Fruit fly (Drosophila melanogaster): ENCODE measurements around the gene CG9782.

Gene CG9782

DNA sequence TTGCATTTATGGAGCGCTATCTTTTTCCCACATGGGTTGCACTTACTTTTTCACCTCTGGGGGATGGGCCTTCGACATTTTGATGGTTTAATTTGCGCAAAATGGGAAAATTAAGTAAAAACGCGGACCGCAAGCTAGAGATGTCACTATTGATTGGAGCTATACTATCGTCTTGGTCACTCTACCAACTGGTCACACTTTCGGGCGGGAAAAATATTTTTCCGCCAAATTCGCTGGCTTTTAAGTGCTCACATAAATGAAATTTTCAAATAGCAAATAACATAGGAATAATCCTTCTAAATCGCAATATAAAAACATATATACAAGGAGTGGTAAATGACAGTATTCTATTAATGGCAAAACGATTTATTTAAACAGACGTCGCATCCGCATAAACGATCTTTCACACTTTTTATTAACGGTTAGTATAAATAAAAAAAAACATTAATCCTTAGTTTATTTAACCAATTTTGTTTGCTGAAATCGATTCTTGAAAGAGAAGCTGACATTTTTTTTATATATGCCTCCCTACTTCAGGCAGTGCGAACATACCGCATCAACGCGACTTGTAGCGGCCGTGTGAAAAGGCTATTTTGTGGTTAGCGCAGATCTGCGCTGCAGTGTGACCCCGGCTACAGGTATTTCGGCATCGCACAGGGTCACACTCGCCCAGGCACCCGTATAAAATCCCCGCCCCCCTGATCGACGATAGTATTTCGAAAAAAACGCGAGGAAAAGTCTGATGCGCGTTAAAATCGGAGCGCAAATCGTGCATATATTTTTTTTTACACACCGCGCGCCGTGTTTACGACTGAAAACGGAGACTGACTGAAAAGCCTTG lies 19.1 kb upstream of the CG9782 start, which contains the start of the genes SNRPG and mthl1:
Gene SNRPG, minus strand, starts transcription at position 160 of the 841 bp plus-strand sequence.
Gene mthl1, plus strand, starts transcription at position 709 of the 841 bp plus-strand sequence.
- TF ChIP-seq GATAd (GFP tag; optimal IDR thresholded peaks at IDR 0.05) (no peak), Dfd (GFP tag; optimal IDR thresholded peaks at IDR 0.05) (no peak), tai (GFP tag; optimal IDR thresholded peaks at IDR 0.05) (peak; percentile 75), Abd-B (GFP tag; optimal IDR thresholded peaks at IDR 0.05) (no peak), Myc (optimal IDR thresholded peaks at IDR 0.05) (peak; percentile 33), dmrt93B (GFP tag; optimal IDR thresholded peaks at IDR 0.05) (peak; percentile 79), pan (optimal IDR thresholded peaks at IDR 0.05) (no peak), sage (GFP tag; optimal IDR thresholded peaks at IDR 0.05) (peak; percentile 34), psq (GFP tag; optimal IDR thresholded peaks at IDR 0.05) (peak; percentile 56), Mio (GFP tag; optimal IDR thresholded peaks at IDR 0.05) (no peak), OdsH (GFP tag; optimal IDR thresholded peaks at IDR 0.05) (no peak), CG32264 (GFP tag; optimal IDR thresholded peaks at IDR 0.05) (peak; percentile 10), Jra (GFP tag; optimal IDR thresholded peaks at IDR 0.05) (peak; percentile 14), lola (GFP tag; optimal IDR thresholded peaks at IDR 0.05) (peak; percentile 15), dsf (GFP tag; optimal IDR thresholded peaks at IDR 0.05; ENCODE audit: borderline replicate concordance) (peak; percentile 35), HLH106 (tag; optimal IDR thresholded peaks at IDR 0.05) (peak; percentile 75), woc (GFP tag; optimal IDR thresholded peaks at IDR 0.05) (peak; percentile 80), ey (GFP tag; optimal IDR thresholded peaks at IDR 0.05) (peak; percentile 62), N (GFP tag; optimal IDR thresholded peaks at IDR 0.05) (peak; percentile 93), Hnf4 (GFP tag; optimal IDR thresholded peaks at IDR 0.05) (peak; percentile 54), h (GFP tag; optimal IDR thresholded peaks at IDR 0.05) (peak; percentile 56), Hr78 (GFP tag; optimal IDR thresholded peaks at IDR 0.05) (peak; percentile 39), dl (GFP tag; optimal IDR thresholded peaks at IDR 0.05; ENCODE audit: insufficient read depth in 1 of 2, partially characterized antibody in 2 of 2) (no peak), fru (GFP tag; optimal IDR thresholded peaks at IDR 0.05) (peak; percentile 52), Dif (GFP tag; optimal IDR thresholded peaks at IDR 0.05; ENCODE audit: partially characterized antibody) (no peak), rgr (GFP tag; optimal IDR thresholded peaks at IDR 0.05) (peak; percentile 65), jim (GFP tag; optimal IDR thresholded peaks at IDR 0.05) (no peak), brk (GFP tag; optimal IDR thresholded peaks at IDR 0.05) (no peak), CrebA (GFP tag; optimal IDR thresholded peaks at IDR 0.05; ENCODE audit: borderline replicate concordance) (no peak), CG9705 (GFP tag; optimal IDR thresholded peaks at IDR 0.05) (peak; percentile 61), Vsx2 (GFP tag; optimal IDR thresholded peaks at IDR 0.05; ENCODE audit: partially characterized antibody) (no peak), sv (GFP tag; optimal IDR thresholded peaks at IDR 0.05) (peak; percentile 7), br (GFP tag; optimal IDR thresholded peaks at IDR 0.05) (peak; percentile 44), Sp1 (GFP tag; optimal IDR thresholded peaks at IDR 0.05) (peak; percentile 66), foxo (GFP tag; optimal IDR thresholded peaks at IDR 0.05) (peak in 1 of 2 experiments; percentile 78), Rel (GFP tag; optimal IDR thresholded peaks at IDR 0.05) (no peak), Rel (tag; optimal IDR thresholded peaks at IDR 0.05) (peak; percentile 73), Hr83 (GFP tag; optimal IDR thresholded peaks at IDR 0.05; ENCODE audit: poor library complexity, severe bottlenecking) (peak; percentile 40)

DNA sequence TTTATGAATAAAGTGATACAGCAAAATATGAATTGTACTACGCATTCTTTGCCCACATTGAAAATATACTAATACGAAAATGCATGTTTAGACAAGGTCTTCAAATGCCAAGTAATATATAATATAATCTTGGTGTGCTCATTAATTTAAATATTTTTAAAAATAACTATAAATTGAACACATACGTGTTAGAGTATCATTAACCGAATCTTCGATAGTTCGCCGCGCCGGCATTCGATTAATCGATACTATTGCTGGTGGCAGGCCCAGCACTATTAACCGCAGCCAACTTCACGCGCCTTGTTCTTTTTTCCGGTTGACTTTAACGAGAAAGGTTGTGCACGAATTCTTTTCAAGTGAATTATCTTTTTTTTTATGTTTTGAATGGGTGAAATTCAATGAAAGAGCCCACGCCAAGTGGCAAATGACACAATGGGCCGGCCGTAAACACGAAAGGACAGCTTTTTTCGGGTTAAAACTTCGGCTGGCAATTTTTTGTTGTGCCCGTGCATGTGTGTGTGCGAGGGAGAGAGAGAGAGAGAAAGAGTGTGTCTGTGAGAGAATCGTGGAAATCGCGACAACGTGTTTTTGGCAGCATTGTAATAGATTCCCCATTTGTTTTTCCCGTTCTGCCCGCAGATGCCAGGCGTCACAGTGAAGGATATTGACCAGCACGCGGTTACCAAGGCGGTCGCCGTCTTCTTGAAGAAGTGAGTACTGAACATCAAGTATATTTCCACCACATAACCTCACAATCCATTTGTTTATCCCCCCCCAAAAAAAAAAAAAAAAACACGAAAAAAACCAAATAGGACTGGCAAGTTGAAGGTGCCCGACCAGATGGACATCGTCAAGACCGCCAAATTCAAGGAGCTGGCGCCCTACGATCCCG lies 16.5 kb upstream of the CG9782 start, which contains the start of gene RpS19a:
Gene RpS19a, plus strand, starts transcription at position 301 of the 892 bp plus-strand sequence.
- TF ChIP-seq pan (optimal IDR thresholded peaks at IDR 0.05) (no peak), Jra (GFP tag; optimal IDR thresholded peaks at IDR 0.05) (peak; percentile 28), CG32264 (GFP tag; optimal IDR thresholded peaks at IDR 0.05) (no peak), GATAd (GFP tag; optimal IDR thresholded peaks at IDR 0.05) (peak; percentile 16), woc (GFP tag; optimal IDR thresholded peaks at IDR 0.05) (no peak), br (GFP tag; optimal IDR thresholded peaks at IDR 0.05) (peak; percentile 76), dsf (GFP tag; optimal IDR thresholded peaks at IDR 0.05; ENCODE audit: borderline replicate concordance) (peak; percentile 61), dmrt93B (GFP tag; optimal IDR thresholded peaks at IDR 0.05) (peak; percentile 80), jim (GFP tag; optimal IDR thresholded peaks at IDR 0.05) (no peak), Hr83 (GFP tag; optimal IDR thresholded peaks at IDR 0.05; ENCODE audit: poor library complexity, severe bottlenecking) (peak; percentile 80), ey (GFP tag; optimal IDR thresholded peaks at IDR 0.05) (no peak), rgr (GFP tag; optimal IDR thresholded peaks at IDR 0.05) (peak; percentile 80), N (GFP tag; optimal IDR thresholded peaks at IDR 0.05) (no peak), Dfd (GFP tag; optimal IDR thresholded peaks at IDR 0.05) (no peak), sv (GFP tag; optimal IDR thresholded peaks at IDR 0.05) (peak; percentile 45), CG9705 (GFP tag; optimal IDR thresholded peaks at IDR 0.05) (peak; percentile 88), h (GFP tag; optimal IDR thresholded peaks at IDR 0.05) (peak; percentile 58), fru (GFP tag; optimal IDR thresholded peaks at IDR 0.05) (peak; percentile 52), tai (GFP tag; optimal IDR thresholded peaks at IDR 0.05) (no peak), Hnf4 (GFP tag; optimal IDR thresholded peaks at IDR 0.05) (peak; percentile 34), Sp1 (GFP tag; optimal IDR thresholded peaks at IDR 0.05) (peak; percentile 89), Abd-B (GFP tag; optimal IDR thresholded peaks at IDR 0.05) (no peak), HLH106 (tag; optimal IDR thresholded peaks at IDR 0.05) (peak; percentile 59), Vsx2 (GFP tag; optimal IDR thresholded peaks at IDR 0.05; ENCODE audit: partially characterized antibody) (no peak), Hr78 (GFP tag; optimal IDR thresholded peaks at IDR 0.05) (no peak), CrebA (GFP tag; optimal IDR thresholded peaks at IDR 0.05; ENCODE audit: borderline replicate concordance) (no peak), sage (GFP tag; optimal IDR thresholded peaks at IDR 0.05) (peak; percentile 20), dl (GFP tag; optimal IDR thresholded peaks at IDR 0.05; ENCODE audit: insufficient read depth in 1 of 2, partially characterized antibody in 2 of 2) (no peak), lola (GFP tag; optimal IDR thresholded peaks at IDR 0.05) (no peak), psq (GFP tag; optimal IDR thresholded peaks at IDR 0.05) (no peak), foxo (GFP tag; optimal IDR thresholded peaks at IDR 0.05) (peak in 1 of 2 experiments; percentile 61), Mio (GFP tag; optimal IDR thresholded peaks at IDR 0.05) (no peak), Myc (optimal IDR thresholded peaks at IDR 0.05) (no peak), Rel (GFP tag; optimal IDR thresholded peaks at IDR 0.05) (no peak), Rel (tag; optimal IDR thresholded peaks at IDR 0.05) (peak; percentile 63)
